Fruit fly (Drosophila melanogaster) whole organism, embryonic: ENCODE measurements around the gene Gdh.

Experiments used
- Atf3 ChIP-seq: fragments of 200-800 bp; sonication (Bioruptor generic); optimal IDR thresholded peaks from 3 replicates; lab custom pipeline; 2016; ENCODE audit warnings: missing biosample characterization, missing genetic modification characterization
- B-H1 ChIP-seq: fragments of 200-800 bp; sonication (Bioruptor generic); IDR thresholded peaks from 3 replicates; pipeline ENCODE4 v1.3.6; 2022; ENCODE audit warnings: missing biosample characterization, missing genetic modification characterization
- CG10565 ChIP-seq: fragments of 200-800 bp; sonication (Bioruptor generic); optimal IDR thresholded peaks from 3 replicates; lab custom pipeline; 2016; ENCODE audit warnings: missing biosample characterization, mild to moderate bottlenecking, missing genetic modification characterization
- CG11085 ChIP-seq: fragments of 200-800 bp; sonication (Bioruptor generic); IDR thresholded peaks from 2 replicates; pipeline ENCODE4 v1.3.6; 2022; ENCODE audit warnings: missing biosample characterization, missing genetic modification characterization
- CG11504 ChIP-seq: fragments of 200-800 bp; sonication (Bioruptor generic); optimal IDR thresholded peaks from 3 replicates; lab custom pipeline; 2019; ENCODE audit warnings: missing biosample characterization, mild to moderate bottlenecking, missing genetic modification characterization, moderate library complexity
- CG1233 ChIP-seq: fragments of 200-800 bp; sonication (Bioruptor generic); optimal IDR thresholded peaks from 4 replicates; lab custom pipeline; 2018; ENCODE audit warnings: missing biosample characterization, mild to moderate bottlenecking, missing genetic modification characterization
- CG13624 ChIP-seq: fragments of 200-800 bp; sonication (Bioruptor generic); optimal IDR thresholded peaks from 2 replicates; lab custom pipeline; 2016; ENCODE audit warnings: missing biosample characterization, missing genetic modification characterization
- CG15514 ChIP-seq: fragments of 200-800 bp; sonication (Bioruptor generic); optimal IDR thresholded peaks from 3 replicates; lab custom pipeline; 2017; ENCODE audit warnings: missing biosample characterization, missing genetic modification characterization, mild to moderate bottlenecking, moderate library complexity, missing genetic modification reagents
- CG1603 ChIP-seq: fragments of 200-800 bp; sonication (Bioruptor generic); optimal IDR thresholded peaks from 2 replicates; lab custom pipeline; 2019; ENCODE audit warnings: missing biosample characterization, mild to moderate bottlenecking, missing genetic modification characterization, moderate library complexity
- CG17328 ChIP-seq: fragments of 200-800 bp; sonication (Bioruptor generic); IDR thresholded peaks from 2 replicates; pipeline ENCODE4 v1.3.6; 2022; ENCODE audit warnings: missing biosample characterization, missing genetic modification characterization
- CG18011 ChIP-seq: fragments of 200-800 bp; sonication (Bioruptor generic); optimal IDR thresholded peaks from 2 replicates; lab custom pipeline; 2017; ENCODE audit warnings: missing biosample characterization, missing genetic modification characterization, mild to moderate bottlenecking, moderate library complexity, missing genotype
- CG1832 ChIP-seq: fragments of 200-800 bp; sonication (Bioruptor generic); optimal IDR thresholded peaks from 2 replicates; lab custom pipeline; 2017; ENCODE audit warnings: missing biosample characterization, mild to moderate bottlenecking, missing genetic modification characterization, inconsistent platforms
- CG2678 ChIP-seq: fragments of 200-800 bp; sonication (Bioruptor generic); optimal IDR thresholded peaks from 3 replicates; lab custom pipeline; 2019; ENCODE audit warnings: missing biosample characterization, mild to moderate bottlenecking, missing genetic modification characterization, moderate library complexity
- CG31365 ChIP-seq: fragments of 200-800 bp; sonication (Bioruptor generic); optimal IDR thresholded peaks from 2 replicates; lab custom pipeline; 2018; ENCODE audit warnings: missing biosample characterization, mild to moderate bottlenecking, missing genetic modification characterization
- CG32767 ChIP-seq: fragments of 200-800 bp; sonication (Bioruptor generic); IDR thresholded peaks from 2 replicates; pipeline ENCODE4 v1.3.6; 2022; ENCODE audit warnings: missing biosample characterization, missing genetic modification characterization
- CG32772 ChIP-seq: fragments of 200-800 bp; sonication (Bioruptor generic); IDR thresholded peaks from 2 replicates; pipeline ENCODE4 v1.3.6; 2022; ENCODE audit warnings: missing biosample characterization, missing genetic modification characterization
- CG4820 ChIP-seq: fragments of 200-800 bp; sonication (Bioruptor generic); optimal IDR thresholded peaks from 3 replicates; lab custom pipeline; 2016; ENCODE audit warnings: missing biosample characterization, missing genetic modification characterization
- CG5953 ChIP-seq: fragments of 200-800 bp; sonication (Bioruptor generic); IDR thresholded peaks from 2 replicates; pipeline ENCODE4 v1.3.6; 2022; ENCODE audit warnings: missing biosample characterization, missing genetic modification characterization
- CG6689 ChIP-seq: fragments of 200-800 bp; sonication (Bioruptor generic); IDR thresholded peaks from 2 replicates; pipeline ENCODE4 v1.3.6; 2022; ENCODE audit warnings: missing biosample characterization, missing genetic modification characterization
- CG7839 ChIP-seq: fragments of 200-800 bp; sonication (Bioruptor generic); optimal IDR thresholded peaks from 3 replicates; lab custom pipeline; 2018; ENCODE audit warnings: missing biosample characterization, mild to moderate bottlenecking, missing genetic modification characterization, moderate library complexity
- CG8089 ChIP-seq: fragments of 200-800 bp; sonication (Bioruptor generic); optimal IDR thresholded peaks from 3 replicates; lab custom pipeline; 2016; ENCODE audit warnings: missing biosample characterization, missing genetic modification characterization
- CTCF ChIP-seq: fragments of 200-800 bp; sonication (Bioruptor generic); optimal IDR thresholded peaks from 2 replicates; lab custom pipeline; 2017; ENCODE audit warnings: missing biosample characterization, mild to moderate bottlenecking, missing genetic modification characterization, moderate library complexity
- CoRest ChIP-seq: fragments of 200-800 bp; sonication (Bioruptor generic); optimal IDR thresholded peaks from 3 replicates; lab custom pipeline; 2018; ENCODE audit warnings: missing biosample characterization, mild to moderate bottlenecking, missing genetic modification characterization, moderate library complexity
- Dbx ChIP-seq: fragments of 200-800 bp; sonication (Bioruptor generic); IDR thresholded peaks from 3 replicates; pipeline ENCODE4 v1.3.6; 2022; ENCODE audit warnings: missing biosample characterization, missing genetic modification characterization
- Drgx ChIP-seq: fragments of 200-800 bp; sonication (Bioruptor generic); IDR thresholded peaks from 2 replicates; pipeline ENCODE4 v1.3.6; 2022; ENCODE audit warnings: missing biosample characterization, missing genetic modification characterization
- Elba2 ChIP-seq: fragments of 200-800 bp; sonication (Bioruptor generic); optimal IDR thresholded peaks from 3 replicates; lab custom pipeline; 2016; ENCODE audit warnings: missing biosample characterization, missing genetic modification characterization
- Gug ChIP-seq: fragments of 200-800 bp; sonication (Bioruptor generic); IDR thresholded peaks from 4 replicates; pipeline ENCODE4 v1.3.6; 2022; ENCODE audit warnings: missing biosample characterization, missing genetic modification characterization
- NFAT ChIP-seq: fragments of 200-800 bp; sonication (Bioruptor generic); IDR thresholded peaks from 2 replicates; pipeline ENCODE4 v1.3.6; 2022; ENCODE audit warnings: missing biosample characterization, missing genetic modification characterization
- Neu2 ChIP-seq: fragments of 200-800 bp; sonication (Bioruptor generic); optimal IDR thresholded peaks from 3 replicates; lab custom pipeline; 2016; ENCODE audit warnings: missing biosample characterization, missing genetic modification characterization, borderline replicate concordance
- Nf-YA ChIP-seq: fragments of 200-800 bp; sonication (Bioruptor generic); IDR thresholded peaks from 2 replicates; pipeline ENCODE4 v1.3.6; 2022; ENCODE audit warnings: missing biosample characterization, missing genetic modification characterization
- Six4 ChIP-seq: fragments of 200-800 bp; sonication (Bioruptor generic); optimal IDR thresholded peaks from 2 replicates; lab custom pipeline; 2016; ENCODE audit warnings: missing biosample characterization, missing genetic modification characterization
- Sry-β ChIP-seq: fragments of 200-800 bp; sonication (Bioruptor generic); optimal IDR thresholded peaks from 2 replicates; lab custom pipeline; 2018; ENCODE audit warnings: missing biosample characterization, mild to moderate bottlenecking, missing genetic modification characterization, moderate library complexity
- Vsx1 ChIP-seq: fragments of 200-800 bp; sonication (Bioruptor generic); optimal IDR thresholded peaks from 2 replicates; lab custom pipeline; 2017; ENCODE audit warnings: missing biosample characterization, mild to moderate bottlenecking, missing genetic modification characterization, missing genetic modification reagents
- ash1 ChIP-seq: fragments of 200-800 bp; sonication (Bioruptor generic); optimal IDR thresholded peaks from 2 replicates; lab custom pipeline; 2018; ENCODE audit warnings: missing biosample characterization, mild to moderate bottlenecking, missing genetic modification characterization
- da ChIP-seq: fragments of 200-800 bp; sonication (Bioruptor generic); optimal IDR thresholded peaks from 2 replicates; lab custom pipeline; 2016; ENCODE audit warnings: missing biosample characterization, missing genetic modification characterization
- emc ChIP-seq: fragments of 200-800 bp; sonication (Bioruptor generic); optimal IDR thresholded peaks from 2 replicates; lab custom pipeline; 2016; ENCODE audit warnings: missing biosample characterization, missing genetic modification characterization
- grau ChIP-seq: fragments of 200-800 bp; optimal IDR thresholded peaks from 3 replicates; lab custom pipeline; 2019; ENCODE audit warnings: missing biosample characterization, mild to moderate bottlenecking, missing genetic modification characterization, moderate library complexity
- h ChIP-seq: fragments of >200 bp; optimal IDR thresholded peaks from 2 replicates; lab custom pipeline; 2017
- ind ChIP-seq: fragments of 200-800 bp; sonication (Bioruptor generic); optimal IDR thresholded peaks from 3 replicates; lab custom pipeline; 2016; ENCODE audit warnings: missing biosample characterization, missing genetic modification characterization
- lmd ChIP-seq: fragments of 200-800 bp; sonication (Bioruptor generic); IDR thresholded peaks from 2 replicates; pipeline ENCODE4 v1.3.6; 2022; ENCODE audit warnings: missing biosample characterization, missing genetic modification characterization
- pho ChIP-seq: fragments of 200-800 bp; sonication (Bioruptor generic); optimal IDR thresholded peaks from 2 replicates; lab custom pipeline; 2016; ENCODE audit warnings: missing biosample characterization, missing genetic modification characterization
- pnt ChIP-seq: fragments of 200-800 bp; sonication (Bioruptor generic); optimal IDR thresholded peaks from 3 replicates; lab custom pipeline; 2016; ENCODE audit warnings: missing biosample characterization, missing genetic modification characterization
- prd ChIP-seq, 3 experiments: fragments of >200 bp in 2 of 3; fragments of 200-800 bp in 1 of 3; sonication (Bioruptor generic) in 1 of 3; optimal IDR thresholded peaks in 2 of 3; IDR thresholded peaks in 1 of 3; 2 replicates in 2 of 3; 3 replicates in 1 of 3; pipeline versions ENCODE4 v1.3.6 to Lab custom; 2017 to 2022; ENCODE audit warnings: missing biosample characterization in 1 of 3, missing genetic modification characterization in 1 of 3
- row ChIP-seq: fragments of 200-800 bp; sonication (Bioruptor generic); IDR thresholded peaks from 3 replicates; pipeline ENCODE4 v1.3.6; 2022; ENCODE audit warnings: missing biosample characterization, missing genetic modification characterization
- sd ChIP-seq: fragments of 200-800 bp; sonication (Bioruptor generic); optimal IDR thresholded peaks from 3 replicates; lab custom pipeline; 2018; ENCODE audit warnings: missing biosample characterization, mild to moderate bottlenecking, missing genetic modification characterization, moderate library complexity
- stc ChIP-seq: fragments of 200-800 bp; sonication (Bioruptor generic); IDR thresholded peaks from 2 replicates; pipeline ENCODE4 v1.3.6; 2022; ENCODE audit warnings: missing biosample characterization, missing genetic modification characterization
- tgo ChIP-seq: fragments of 200-800 bp; sonication (Bioruptor generic); IDR thresholded peaks from 3 replicates; pipeline ENCODE4 v1.3.6; 2022; ENCODE audit warnings: missing biosample characterization, missing genetic modification characterization
- tll ChIP-seq, 2 experiments: fragments of 200-800 bp in 1 of 2; fragments of >200 bp in 1 of 2; sonication (Bioruptor generic) in 1 of 2; optimal IDR thresholded peaks; 2 replicates each; lab custom pipeline; 2017 to 2019; ENCODE audit warnings: missing biosample characterization in 2 of 2, missing genetic modification characterization in 2 of 2, mild to moderate bottlenecking in 1 of 2, moderate library complexity in 1 of 2
- unc-4 ChIP-seq: fragments of 200-800 bp; sonication (Bioruptor generic); IDR thresholded peaks from 2 replicates; pipeline ENCODE4 v1.3.6; 2022; ENCODE audit warnings: missing biosample characterization, missing genetic modification characterization; ENCODE audit not compliant: partially characterized antibody
- wor ChIP-seq: fragments of 200-800 bp; sonication (Bioruptor generic); IDR thresholded peaks from 2 replicates; pipeline ENCODE4 v1.3.6; 2022; ENCODE audit warnings: missing biosample characterization, missing genetic modification characterization

The Gdh gene

dm6 chr3R:23920874-23921539, 21.9 kb downstream of the Gdh start (continued):
- TF ChIP-seq prd (optimal IDR thresholded peaks at IDR 0.05; lab: Kevin White, UChicago): no peak
- 0 out of 3 replicates have a peak, but pooled peaks have one; percentile 49 for TF ChIP-seq prd (GFP tag; IDR thresholded peaks at IDR 0.05; lab: Robert Waterston, UW)
- no peak for TF ChIP-seq CoRest (tag; lab: Kevin White, UChicago)
- no peak for TF ChIP-seq tll (GFP tag; optimal IDR thresholded peaks at IDR 0.05; lab: Kevin White, UChicago)
- peak; percentile 42; the same call in 1 of the 4 replicates for TF ChIP-seq Gug (GFP tag; lab: Robert Waterston, UW)
- TF ChIP-seq ind: peak; percentile 29
- TF ChIP-seq Drgx: peak; percentile 50; the same call in 1 of the 2 replicates
- peak; percentile 58 for TF ChIP-seq grau
- TF ChIP-seq B-H1 (GFP tag; lab: Robert Waterston, UW): peak; percentile 30; the same call in 1 of the 3 replicates
- peak; percentile 28 for TF ChIP-seq CG31365 (tag; lab: Kevin White, UChicago)
- TF ChIP-seq pho (GFP tag; lab: Kevin White, UChicago): peak; percentile 61
- TF ChIP-seq CG8089: no peak
- peak; percentile 78; the same call in 2 of the 3 replicates for TF ChIP-seq Dbx
- TF ChIP-seq Elba2 (GFP tag; lab: Kevin White, UChicago): no peak
- no peak for TF ChIP-seq CG10565 (GFP tag; lab: Kevin White, UChicago)
- peak; percentile 34 for TF ChIP-seq ash1 (GFP tag; lab: Kevin White, UChicago)
- TF ChIP-seq lmd (GFP tag; lab: Robert Waterston, UW): peak; percentile 56; the same call in 1 of the 2 replicates
- no peak for TF ChIP-seq da (GFP tag; lab: Kevin White, UChicago)
- TF ChIP-seq row: peak; percentile 76
- TF ChIP-seq Vsx1 (GFP tag; lab: Kevin White, UChicago): peak; percentile 76
- peak; percentile 58 for TF ChIP-seq CG2678 (tag; lab: Kevin White, UChicago)
- no peak for TF ChIP-seq Nf-YA
- TF ChIP-seq CTCF (GFP tag; lab: Kevin White, UChicago): no peak
- no peak for TF ChIP-seq unc-4 (GFP tag; lab: Robert Waterston, UW)
- TF ChIP-seq CG11504: no peak
- TF ChIP-seq CG1603: peak; percentile 47
- TF ChIP-seq stc (GFP tag; lab: Robert Waterston, UW): peak; percentile 57
- peak; percentile 61 for TF ChIP-seq CG15514 (GFP tag; lab: Kevin White, UChicago)
- TF ChIP-seq h (lab: Kevin White, UChicago): no peak
- TF ChIP-seq NFAT (GFP tag; lab: Robert Waterston, UW): peak; percentile 79
- TF ChIP-seq CG13624: peak; percentile 88
- TF ChIP-seq Neu2 (GFP tag; lab: Kevin White, UChicago): no peak
- no peak for TF ChIP-seq Sry-β (GFP tag; lab: Kevin White, UChicago)
- peak; percentile 17 for TF ChIP-seq CG18011
- no peak for TF ChIP-seq wor
- TF ChIP-seq tgo (GFP tag; lab: Robert Waterston, UW): peak; percentile 55
- peak; percentile 20 for TF ChIP-seq CG1233
- no peak for TF ChIP-seq Atf3 (GFP tag; lab: Kevin White, UChicago)
- peak; percentile 36 for TF ChIP-seq CG7839 (tag; lab: Kevin White, UChicago)
- TF ChIP-seq CG32772 (GFP tag; lab: Robert Waterston, UW): 0 out of 2 replicates have a peak, but pooled peaks have one; percentile 10
- peak; percentile 52 for TF ChIP-seq CG6689 (GFP tag; lab: Robert Waterston, UW)
- TF ChIP-seq CG1832 (GFP tag; lab: Kevin White, UChicago): no peak
- TF ChIP-seq CG4820: peak; percentile 88
- TF ChIP-seq sd: peak; percentile 46
- 0 out of 2 replicates have a peak, but pooled peaks have one; percentile 12 for TF ChIP-seq CG5953
- TF ChIP-seq emc (GFP tag; lab: Kevin White, UChicago): no peak
- 0 out of 2 replicates have a peak, but pooled peaks have one; percentile 11 for TF ChIP-seq CG32767 (GFP tag; lab: Robert Waterston, UW)
- TF ChIP-seq CG17328 (GFP tag; lab: Robert Waterston, UW): peak; percentile 48; the same call in 1 of the 2 replicates
- no peak for TF ChIP-seq Six4
- TF ChIP-seq CG11085 (GFP tag; lab: Robert Waterston, UW): peak; percentile 46; the same call in 1 of the 2 replicates
- TF ChIP-seq pnt: no peak
